Worm (Caenorhabditis elegans): ENCODE data around the gene clp-7.
A peak's percentile ranks its signal among the peaks of the same experiment; 100 is the strongest.

Gene clp-7

ce11 chrIV:1419795-1420509 lies 25.8 kb downstream of the clp-7 start, which contains the start of gene Y77E11A.7 (continued):
- peak; percentile 72 to 88 for TF ChIP-seq mdl-1 (tag; optimal IDR thresholded peaks at IDR 0.05)
- TF ChIP-seq madf-5 (GFP tag; IDR thresholded peaks at IDR 0.05), result 0 out of 4 replicates have a peak, but pooled peaks of 1 of the 2 experiments have one; percentile 37
- peak; percentile 62 for TF ChIP-seq F37D6.2 (tag; optimal IDR thresholded peaks at IDR 0.05)
- peak; percentile 24 for TF ChIP-seq zfp-2 (tag; optimal IDR thresholded peaks at IDR 0.05)
- TF ChIP-seq lsy-2 (tag; optimal IDR thresholded peaks at IDR 0.05), result peak; percentile 79 to 91
- TF ChIP-seq ctbp-1 (GFP tag; IDR thresholded peaks at IDR 0.05), result no peak
- TF ChIP-seq pha-4 (GFP tag; IDR thresholded peaks at IDR 0.05), result no peak; the same call in 1 of the 2 replicates
- TF ChIP-seq pha-4 (tag; optimal IDR thresholded peaks at IDR 0.05), result no peak
- TF ChIP-seq Y75B8A.6 (GFP tag; IDR thresholded peaks at IDR 0.05), result no peak
- peak; percentile 60; the same call in 1 of the 2 replicates for TF ChIP-seq nhr-42 (GFP tag; IDR thresholded peaks at IDR 0.05)
- TF ChIP-seq dmd-6 (GFP tag; IDR thresholded peaks at IDR 0.05), result peak; percentile 85
- peak; percentile 89 for TF ChIP-seq mep-1 (tag; optimal IDR thresholded peaks at IDR 0.05)
- TF ChIP-seq hif-1 (tag; optimal IDR thresholded peaks at IDR 0.05), result peak in 1 of 2 experiments; percentile 92
- peak; percentile 26 for TF ChIP-seq nhr-48 (tag; optimal IDR thresholded peaks at IDR 0.05)
- TF ChIP-seq Y5F2A.4 (GFP tag; optimal IDR thresholded peaks at IDR 0.05), result no peak
- TF ChIP-seq ZK546.5 (tag; optimal IDR thresholded peaks at IDR 0.05), result peak in 1 of 2 experiments; percentile 0
- no peak for TF ChIP-seq nhr-10 (tag; optimal IDR thresholded peaks at IDR 0.05)
- TF ChIP-seq vab-7 (GFP tag; IDR thresholded peaks at IDR 0.05), result 0 out of 2 replicates have a peak, but pooled peaks have one; percentile 55
- peak; percentile 10 for TF ChIP-seq nhr-102 (tag; optimal IDR thresholded peaks at IDR 0.05)
- no peak for TF ChIP-seq spr-3 (GFP tag; optimal IDR thresholded peaks at IDR 0.05)
- peak; percentile 99 for TF ChIP-seq hlh-30 (tag; optimal IDR thresholded peaks at IDR 0.05; ENCODE audit: insufficient read depth)
- TF ChIP-seq nhr-11 (tag; optimal IDR thresholded peaks at IDR 0.05), result peak; percentile 84
- peak; percentile 76 for TF ChIP-seq lin-15B (tag; optimal IDR thresholded peaks at IDR 0.05)
- no peak for TF ChIP-seq lin-1 (GFP tag; IDR thresholded peaks at IDR 0.05)
- no peak for TF ChIP-seq daf-16 (GFP tag; optimal IDR thresholded peaks at IDR 0.05)
- TF ChIP-seq daf-16 (tag; optimal IDR thresholded peaks at IDR 0.05), result peak; percentile 62
- TF ChIP-seq dmd-9 (GFP tag; IDR thresholded peaks at IDR 0.05), result peak; percentile 60; the same call in 1 of the 2 replicates
- no peak for TF ChIP-seq daf-19 (GFP tag; conservative IDR thresholded peaks at IDR 0.05)
- TF ChIP-seq lin-38 (GFP tag; IDR thresholded peaks at IDR 0.05), result peak; percentile 92
- TF ChIP-seq nhr-111 (GFP tag; optimal IDR thresholded peaks at IDR 0.05), result no peak
- TF ChIP-seq R02D3.7 (tag; optimal IDR thresholded peaks at IDR 0.05), result peak; percentile 60
- peak; percentile 67 for TF ChIP-seq ama-1 (optimal IDR thresholded peaks at IDR 0.05)
- TF ChIP-seq unc-62 (GFP tag; optimal IDR thresholded peaks at IDR 0.05 in 1 of 2), result peak in 1 of 2 experiments; percentile 45
- TF ChIP-seq unc-62 (tag; optimal IDR thresholded peaks at IDR 0.05), result no peak
- no peak for TF ChIP-seq nhr-76 (tag; optimal IDR thresholded peaks at IDR 0.05)
- TF ChIP-seq F49E8.2 (tag; optimal IDR thresholded peaks at IDR 0.05; ENCODE audit: borderline replicate concordance), result peak; percentile 44

- no peak for TF ChIP-seq mxl-2 (GFP tag; conservative IDR thresholded peaks at IDR 0.05)
- no peak for TF ChIP-seq unc-39 (tag; optimal IDR thresholded peaks at IDR 0.05)
- no peak for TF ChIP-seq vab-7 (GFP tag; IDR thresholded peaks at IDR 0.05)
- no peak for TF ChIP-seq dpl-1 (GFP tag; optimal IDR thresholded peaks at IDR 0.05)
- TF ChIP-seq Y75B8A.6 (GFP tag; IDR thresholded peaks at IDR 0.05), result no peak
- no peak for TF ChIP-seq nhr-10 (tag; optimal IDR thresholded peaks at IDR 0.05)
Measured at ce11 chrIV:1409941-1410340, 35.8 kb downstream of the clp-7 start, which contains the start of gene rpc-11. Gene rpc-11, minus strand, starts transcription at chrIV:1410041.
